Fruit fly (Drosophila melanogaster): ENCODE measurements around the gene CG14100.

Gene CG14100

DNA sequence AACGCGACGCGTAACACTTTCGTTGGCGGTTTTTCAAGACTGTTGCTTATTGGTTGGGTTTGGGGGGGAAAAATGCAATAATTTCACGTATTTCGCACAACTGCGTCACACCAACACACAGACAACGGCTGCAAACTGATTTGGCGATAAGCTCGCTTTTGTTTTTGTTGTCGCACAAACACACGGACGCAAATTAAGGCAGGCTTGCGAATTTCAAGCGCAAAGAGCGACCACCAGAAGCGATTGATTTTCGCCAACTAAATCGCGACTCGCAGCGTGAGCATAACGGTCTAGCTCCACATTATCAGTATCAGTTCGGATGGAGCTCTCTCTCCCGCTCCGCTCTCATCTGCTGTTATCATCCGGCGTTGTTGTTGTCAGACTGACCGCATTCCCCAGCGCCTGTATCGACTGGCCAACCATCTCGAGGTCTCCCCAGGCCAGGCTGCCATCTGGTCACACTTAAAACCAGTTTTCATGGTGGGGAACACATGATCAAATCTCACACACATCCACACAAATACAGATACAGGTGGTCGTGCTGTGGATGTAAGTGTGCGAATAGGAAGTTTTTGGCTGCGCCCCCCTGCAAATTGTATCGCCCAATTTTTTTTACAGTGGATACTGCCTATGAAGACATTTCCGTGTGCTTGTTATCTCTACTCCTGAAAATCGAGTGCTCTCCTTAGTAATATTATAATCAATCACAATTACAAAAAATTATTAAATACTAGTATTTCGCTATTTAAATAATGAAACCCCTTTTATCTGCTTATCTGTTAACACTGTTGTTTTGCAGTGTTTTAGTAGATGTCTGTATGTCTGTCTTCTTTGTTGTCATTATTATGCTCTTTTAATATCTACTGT is 42.7 kb upstream of the CG14100 start (continued):
- TF ChIP-seq salr (GFP tag; optimal IDR thresholded peaks at IDR 0.05) (peak in 1 of 2 experiments; percentile 8), CG4318 (GFP tag; optimal IDR thresholded peaks at IDR 0.05) (peak; percentile 30), CG10631 (GFP tag; optimal IDR thresholded peaks at IDR 0.05) (peak; percentile 38), eg (GFP tag; IDR thresholded peaks at IDR 0.05) (peak; percentile 82; the same call in 2 of the 3 replicates), CG8632 (GFP tag; optimal IDR thresholded peaks at IDR 0.05) (peak; percentile 57), Met (GFP tag; optimal IDR thresholded peaks at IDR 0.05) (peak; percentile 72), Hr39 (GFP tag; optimal IDR thresholded peaks at IDR 0.05) (peak; percentile 65), Sox14 (GFP tag; optimal IDR thresholded peaks at IDR 0.05) (peak; percentile 53), CG9139 (GFP tag; optimal IDR thresholded peaks at IDR 0.05) (peak; percentile 4), dsx (GFP tag; optimal IDR thresholded peaks at IDR 0.05; ENCODE audit: poor library complexity, severe bottlenecking) (no peak), Hr4 (GFP tag; optimal IDR thresholded peaks at IDR 0.05) (peak; percentile 85), CG6854 (GFP tag; optimal IDR thresholded peaks at IDR 0.05) (peak; percentile 95), CG6276 (GFP tag; optimal IDR thresholded peaks at IDR 0.05) (peak; percentile 51), CG32006 (GFP tag; optimal IDR thresholded peaks at IDR 0.05) (no peak), achi (GFP tag; optimal IDR thresholded peaks at IDR 0.05) (peak; percentile 59), Gug (GFP tag; IDR thresholded peaks at IDR 0.05) (peak; percentile 52; the same call in 1 of the 2 replicates), Sox15 (GFP tag; optimal IDR thresholded peaks at IDR 0.05) (peak; percentile 39)

DNA sequence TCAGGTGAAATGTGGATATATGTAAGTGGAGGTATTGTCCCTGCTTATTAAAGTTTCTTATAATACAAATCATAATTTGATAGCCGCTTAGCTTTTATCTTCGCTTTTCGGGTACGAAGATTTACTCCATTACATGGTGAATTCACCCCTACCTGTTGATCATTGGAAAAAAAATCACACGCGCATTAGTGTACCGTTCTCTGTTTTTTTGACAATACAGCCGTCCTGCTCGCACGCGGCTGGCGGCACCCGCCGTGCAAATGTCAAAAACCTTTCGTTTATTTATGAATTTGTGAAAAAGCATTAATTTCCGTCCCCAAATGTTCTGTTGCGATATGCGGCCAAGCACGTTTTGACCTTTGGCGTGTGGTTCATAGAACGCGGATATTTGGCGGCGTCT is 41.5 kb upstream of the CG14100 start:
- TF ChIP-seq CG10669 (GFP tag; optimal IDR thresholded peaks at IDR 0.05): no peak
- TF ChIP-seq esn (GFP tag; optimal IDR thresholded peaks at IDR 0.05): no peak
- TF ChIP-seq net (GFP tag; optimal IDR thresholded peaks at IDR 0.05): no peak
- TF ChIP-seq cyc (GFP tag; optimal IDR thresholded peaks at IDR 0.05): no peak
- no peak for TF ChIP-seq fd59A (GFP tag; optimal IDR thresholded peaks at IDR 0.05)
- no peak for TF ChIP-seq Lpt (GFP tag; optimal IDR thresholded peaks at IDR 0.05)
- no peak for TF ChIP-seq Met (GFP tag; optimal IDR thresholded peaks at IDR 0.05)

dm6 chr3L:19630701-19631100 is 40.4 kb upstream of the CG14100 start:
- peak; percentile 13 for TF ChIP-seq CG31627 (GFP tag; optimal IDR thresholded peaks at IDR 0.05)
- no peak for TF ChIP-seq Hr38 (GFP tag; optimal IDR thresholded peaks at IDR 0.05)
- no peak for TF ChIP-seq net (GFP tag; optimal IDR thresholded peaks at IDR 0.05)
- no peak for TF ChIP-seq Met (GFP tag; optimal IDR thresholded peaks at IDR 0.05)
- peak; percentile 17 for TF ChIP-seq esn (GFP tag; optimal IDR thresholded peaks at IDR 0.05)
- no peak for TF ChIP-seq OdsH (GFP tag; optimal IDR thresholded peaks at IDR 0.05)
- TF ChIP-seq topi (GFP tag; optimal IDR thresholded peaks at IDR 0.05): no peak
- TF ChIP-seq Sox102F (GFP tag; optimal IDR thresholded peaks at IDR 0.05): no peak
- TF ChIP-seq CG10669 (GFP tag; optimal IDR thresholded peaks at IDR 0.05): no peak
- no peak for TF ChIP-seq CG11762 (GFP tag; optimal IDR thresholded peaks at IDR 0.05; ENCODE audit: insufficient read depth)
- peak; percentile 8 for TF ChIP-seq Eip93F (GFP tag; optimal IDR thresholded peaks at IDR 0.05)
- peak; percentile 12 for TF ChIP-seq CG6854 (GFP tag; optimal IDR thresholded peaks at IDR 0.05)
- peak; percentile 94 for TF ChIP-seq fkh (GFP tag; optimal IDR thresholded peaks at IDR 0.05)
- TF ChIP-seq vri (GFP tag; optimal IDR thresholded peaks at IDR 0.05): peak; percentile 81
- no peak for TF ChIP-seq cyc (GFP tag; optimal IDR thresholded peaks at IDR 0.05)

DNA sequence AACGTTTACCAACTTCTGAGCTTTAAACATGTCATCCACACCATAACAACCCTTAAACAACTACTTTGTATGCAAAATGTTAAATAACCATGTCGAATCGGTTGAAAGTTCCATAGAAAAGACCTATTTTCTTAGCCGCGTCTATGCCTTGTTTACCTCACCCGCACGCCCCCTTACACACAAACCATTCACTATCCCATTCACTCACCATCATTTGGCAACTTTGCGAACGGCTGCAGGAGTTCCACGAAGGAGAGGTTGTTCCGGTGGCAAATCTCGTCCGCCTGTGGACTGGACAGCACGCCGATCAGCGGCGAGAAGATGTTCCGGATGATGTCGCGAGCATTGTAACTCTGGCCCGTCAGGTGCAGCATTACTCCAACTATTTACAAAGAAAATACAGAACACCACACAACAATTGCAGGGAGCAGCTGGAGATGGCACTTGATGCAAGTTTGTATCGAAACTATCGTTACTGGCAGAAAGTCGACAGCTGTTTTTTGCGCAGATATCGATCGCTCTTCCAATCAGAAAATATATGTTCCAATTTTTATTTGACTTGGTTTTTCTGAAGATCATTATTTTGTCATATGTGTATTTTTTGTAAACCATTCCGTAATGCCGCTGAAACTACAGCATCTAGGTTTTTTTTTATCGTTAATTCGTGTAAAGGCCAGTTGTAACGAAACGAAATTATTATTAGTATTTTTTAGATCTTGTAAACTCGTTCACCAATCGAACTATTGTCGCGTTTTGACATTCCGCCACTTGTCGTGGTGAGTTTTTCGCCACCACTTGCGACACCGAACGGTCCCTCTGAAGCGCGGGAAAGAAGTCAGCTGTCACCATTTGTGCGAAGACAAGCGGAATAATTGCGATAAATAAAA is 28.0 kb upstream of the CG14100 start, which contains the start of gene asf1:
TSS of gene asf1 (plus strand) at position 823 of the 887 bp plus-strand sequence.
- TF ChIP-seq Eip78C (GFP tag) (peak; percentile 39), esn (GFP tag; optimal IDR thresholded peaks at IDR 0.05) (peak; percentile 27), achi (GFP tag; optimal IDR thresholded peaks at IDR 0.05) (peak; percentile 66), CG10669 (GFP tag; optimal IDR thresholded peaks at IDR 0.05) (no peak), Met (GFP tag; optimal IDR thresholded peaks at IDR 0.05) (no peak), OdsH (GFP tag; optimal IDR thresholded peaks at IDR 0.05) (no peak), Ets96B (tag; optimal IDR thresholded peaks at IDR 0.05) (no peak), cyc (GFP tag; optimal IDR thresholded peaks at IDR 0.05) (peak; percentile 23), net (GFP tag; optimal IDR thresholded peaks at IDR 0.05) (no peak), fkh (GFP tag; optimal IDR thresholded peaks at IDR 0.05) (peak; percentile 69), CG3919 (GFP tag; optimal IDR thresholded peaks at IDR 0.05) (no peak), dsx (GFP tag; optimal IDR thresholded peaks at IDR 0.05; ENCODE audit: poor library complexity, severe bottlenecking) (peak; percentile 92), eg (GFP tag; IDR thresholded peaks at IDR 0.05) (no peak), CG8119 (GFP tag; IDR thresholded peaks at IDR 0.05) (peak; percentile 38; the same call in 1 of the 3 replicates), CG15336 (GFP tag; IDR thresholded peaks at IDR 0.05) (0 out of 2 replicates have a peak, but pooled peaks have one; percentile 13), CG7368 (GFP tag; optimal IDR thresholded peaks at IDR 0.05) (no peak)

All from whole organism, prepupa.